Worm (Caenorhabditis elegans): ENCODE results near the gene nucl-1.

nucl-1 gene

DNA sequence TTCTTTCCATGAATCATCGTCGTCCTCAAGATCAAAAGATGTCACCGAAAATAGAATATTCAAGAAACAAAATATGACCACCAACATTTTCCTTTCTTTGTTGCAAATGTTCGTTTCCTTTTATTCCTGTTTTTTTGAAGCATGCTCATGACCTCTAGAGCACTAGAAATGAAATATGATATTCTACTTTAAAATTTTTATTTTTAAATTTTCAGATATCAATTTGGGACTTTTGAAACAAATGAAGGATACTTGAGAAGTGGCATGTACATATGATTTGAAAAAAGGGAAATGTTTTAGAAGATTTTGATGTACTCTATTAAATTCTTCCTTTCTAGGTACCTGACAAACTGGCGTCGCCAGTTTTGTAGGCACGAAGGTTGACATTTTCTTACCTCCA, 14.1 kb downstream of the nucl-1 start, which contains the start of gene K07H8.11:
TSS of gene K07H8.11 (minus strand) at position 101 of the 400 bp plus-strand sequence.
- TF ChIP-seq ceh-83 (GFP tag; optimal IDR thresholded peaks at IDR 0.05), result no peak
- TF ChIP-seq nhr-237 (tag; optimal IDR thresholded peaks at IDR 0.05), result no peak

DNA sequence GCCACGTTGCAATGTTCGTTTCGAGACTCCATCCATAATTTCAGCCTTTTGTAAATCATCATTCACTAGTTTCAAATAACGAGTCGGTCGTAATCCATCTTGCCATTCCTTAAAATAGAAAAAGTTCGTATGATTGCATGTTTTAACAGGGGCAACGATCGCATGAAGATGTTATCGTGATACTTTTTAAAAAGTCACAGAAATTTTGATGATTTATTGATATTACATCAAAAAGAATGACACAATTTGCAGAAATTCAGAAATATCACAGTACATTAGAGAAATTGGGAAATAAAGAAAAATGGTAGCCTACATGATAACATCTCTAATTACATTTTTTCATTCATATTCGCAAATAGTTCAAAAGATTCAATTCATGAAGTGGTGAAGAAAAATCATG, 16.0 kb downstream of the nucl-1 start:
- TF ChIP-seq mab-5 (tag; optimal IDR thresholded peaks at IDR 0.05) (no peak), M03D4.4 (tag; optimal IDR thresholded peaks at IDR 0.05) (no peak), blmp-1 (tag; optimal IDR thresholded peaks at IDR 0.05) (no peak), snpc-4 (tag; optimal IDR thresholded peaks at IDR 0.05) (no peak), lin-32 (GFP tag; optimal IDR thresholded peaks at IDR 0.05) (no peak), nhr-12 (tag; optimal IDR thresholded peaks at IDR 0.05) (no peak), elt-1 (tag; optimal IDR thresholded peaks at IDR 0.05; ENCODE audit: borderline replicate concordance, insufficient read depth) (no peak)

DNA sequence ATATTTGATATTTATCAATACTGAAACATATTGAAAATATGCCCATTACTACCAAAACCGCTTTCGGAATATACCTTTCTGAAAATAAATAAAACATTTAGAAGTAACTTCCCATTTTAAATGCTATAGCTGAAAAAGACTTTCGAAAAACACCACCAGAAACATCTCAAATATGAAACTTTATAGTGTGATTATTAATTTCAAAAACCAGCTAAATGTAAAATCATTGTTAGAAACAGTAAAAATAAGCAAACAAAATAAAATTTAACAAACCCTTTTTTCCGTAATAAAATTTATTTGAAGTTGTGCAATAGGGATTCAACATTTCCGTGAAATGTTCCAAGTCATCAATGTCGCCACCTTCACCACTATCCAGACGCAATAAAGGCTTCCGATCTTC, 21.3 kb downstream of the nucl-1 start, which contains the start of the genes K07H8.5 and K07H8.8:
TSS of gene K07H8.5 (plus strand) at position 301 of the 400 bp plus-strand sequence.
TSS of gene K07H8.8 (minus strand) at position 389 of the 400 bp plus-strand sequence.
- TF ChIP-seq mls-2 (tag; optimal IDR thresholded peaks at IDR 0.05) (no peak), bed-3 (GFP tag; optimal IDR thresholded peaks at IDR 0.05) (no peak), zip-8 (tag; optimal IDR thresholded peaks at IDR 0.05) (no peak), nhr-28 (tag; optimal IDR thresholded peaks at IDR 0.05) (no peak), ceh-43 (GFP tag; optimal IDR thresholded peaks at IDR 0.05) (no peak), snpc-4 (tag; optimal IDR thresholded peaks at IDR 0.05) (no peak), ceh-39 (tag; optimal IDR thresholded peaks at IDR 0.05) (no peak), nhr-76 (tag; optimal IDR thresholded peaks at IDR 0.05) (no peak), unc-62 (GFP tag; optimal IDR thresholded peaks at IDR 0.05) (no peak), nhr-237 (tag; optimal IDR thresholded peaks at IDR 0.05) (no peak)

DNA sequence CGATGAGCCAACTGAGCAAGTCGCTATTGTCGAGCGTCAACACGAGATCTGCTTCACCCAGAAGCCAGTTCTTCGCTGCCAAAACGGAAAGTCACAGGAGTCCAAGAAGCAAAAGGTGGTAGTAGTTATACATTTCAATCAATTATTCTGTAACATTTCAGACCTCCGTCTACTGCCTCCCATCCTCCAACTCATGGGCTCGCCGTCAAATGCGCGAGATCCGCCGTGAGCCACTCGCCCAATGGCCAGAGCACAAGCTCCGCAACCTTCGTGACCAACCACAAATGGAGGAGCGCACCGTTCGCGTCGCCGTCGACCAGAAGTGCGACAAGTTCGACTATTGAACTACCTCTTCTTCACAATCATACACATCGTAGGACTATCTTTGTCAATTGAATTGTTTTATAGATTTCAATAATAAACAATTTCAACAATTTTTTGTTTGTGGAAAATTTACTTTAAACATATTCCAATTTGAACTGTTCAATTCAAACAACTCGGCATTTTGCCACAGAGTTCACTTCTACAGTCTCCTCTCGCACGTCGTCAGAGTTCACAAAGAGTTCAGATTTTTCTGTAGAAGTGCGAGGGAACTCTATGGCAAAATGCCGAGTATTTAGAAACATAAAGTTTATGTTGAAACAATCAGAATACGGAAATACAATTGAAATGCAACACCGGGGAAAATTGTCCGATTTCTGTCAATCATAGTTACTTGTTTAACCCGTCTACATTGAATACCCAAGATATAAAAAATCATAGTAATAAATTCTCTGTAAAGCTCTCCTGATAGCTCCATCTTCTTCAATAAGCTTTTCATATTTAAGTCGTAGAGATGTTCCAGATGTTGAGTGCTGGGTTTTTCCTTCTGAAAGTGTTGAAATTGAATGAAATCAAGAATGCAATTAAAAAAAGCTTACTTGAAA, 23.0 kb downstream of the nucl-1 start:
- TF ChIP-seq drap-1 (GFP tag; optimal IDR thresholded peaks at IDR 0.05) (no peak), mls-2 (tag; optimal IDR thresholded peaks at IDR 0.05) (no peak), nhr-76 (tag; optimal IDR thresholded peaks at IDR 0.05) (no peak), ceh-43 (GFP tag; optimal IDR thresholded peaks at IDR 0.05) (no peak), M03D4.4 (tag; optimal IDR thresholded peaks at IDR 0.05) (no peak), tbx-8 (GFP tag; optimal IDR thresholded peaks at IDR 0.05) (no peak), pha-4 (tag; optimal IDR thresholded peaks at IDR 0.05) (no peak), mab-5 (tag; optimal IDR thresholded peaks at IDR 0.05) (no peak), nhr-28 (tag; optimal IDR thresholded peaks at IDR 0.05) (no peak), bed-3 (GFP tag; optimal IDR thresholded peaks at IDR 0.05) (no peak)

DNA sequence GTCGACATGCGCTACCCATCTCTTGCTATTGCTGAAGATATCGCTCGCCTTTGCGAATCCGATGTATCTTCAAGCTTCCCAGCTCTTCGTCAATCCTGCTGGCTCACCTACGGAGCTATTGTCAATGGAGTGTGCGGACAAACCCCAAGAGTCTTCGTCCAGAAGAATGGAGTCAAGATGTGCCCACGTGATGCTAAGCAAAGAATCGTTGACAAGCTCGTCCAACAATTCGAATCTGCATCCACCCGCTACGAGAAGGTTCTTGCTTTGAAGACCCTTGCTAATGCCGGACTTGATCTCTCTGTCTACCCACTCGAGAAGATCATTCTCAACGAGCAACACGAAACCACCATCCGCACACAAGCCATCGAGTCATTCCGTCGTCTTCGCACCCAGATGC, 26.7 kb downstream of the nucl-1 start:
- TF ChIP-seq ceh-43 (GFP tag; optimal IDR thresholded peaks at IDR 0.05) (no peak), unc-62 (GFP tag; optimal IDR thresholded peaks at IDR 0.05) (no peak), ham-2 (GFP tag; optimal IDR thresholded peaks at IDR 0.05) (no peak), lin-13 (tag; optimal IDR thresholded peaks at IDR 0.05) (no peak), snpc-4 (tag; optimal IDR thresholded peaks at IDR 0.05) (no peak), sem-2 (GFP tag; optimal IDR thresholded peaks at IDR 0.05) (no peak), M03D4.4 (tag; optimal IDR thresholded peaks at IDR 0.05) (no peak), mab-5 (tag; optimal IDR thresholded peaks at IDR 0.05) (no peak), unc-120 (tag; optimal IDR thresholded peaks at IDR 0.05; ENCODE audit: poor library complexity, severe bottlenecking) (no peak)

DNA sequence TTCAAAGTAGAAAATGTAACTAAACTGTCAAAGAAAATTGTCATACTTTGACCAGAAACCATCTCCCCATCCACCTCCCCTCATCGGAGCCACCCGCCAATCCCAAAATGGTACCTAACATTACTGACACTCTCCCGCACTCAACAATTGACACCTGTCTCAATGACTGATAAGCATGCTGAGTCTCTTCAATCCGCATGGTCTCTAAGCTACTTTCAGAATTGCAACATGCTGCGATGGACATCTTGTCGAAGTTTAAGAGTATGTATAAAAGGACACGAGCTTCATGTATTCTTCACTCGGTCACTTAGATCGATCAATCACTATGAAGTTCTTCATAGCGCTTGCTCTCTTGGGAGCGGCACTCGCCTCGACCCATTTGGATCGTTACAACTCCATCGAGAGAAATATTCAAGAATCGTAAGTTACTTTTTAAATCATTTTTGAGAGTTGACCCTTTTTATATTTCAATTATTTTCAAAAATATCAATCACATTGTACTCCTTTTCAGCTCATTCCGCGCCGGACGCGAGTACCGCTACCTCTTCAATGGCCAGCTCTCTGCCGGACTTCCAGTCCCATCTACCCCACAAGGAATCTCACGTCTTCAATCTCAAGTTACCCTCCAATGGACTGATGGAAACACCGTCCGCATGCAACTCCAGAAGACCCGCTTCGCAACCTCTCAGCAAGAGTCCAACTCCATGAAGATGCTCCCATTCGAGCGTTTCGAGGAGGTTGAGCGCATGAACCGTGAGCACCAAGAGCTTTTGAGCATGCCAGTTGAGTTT, 28.3 kb downstream of the nucl-1 start, which contains the start of gene vit-6:
TSS of gene vit-6 (plus strand) at position 310 of the 791 bp plus-strand sequence.
- TF ChIP-seq sptf-1 (tag; optimal IDR thresholded peaks at IDR 0.05), result no peak

Data from whole organism, mixed stage, embryonic.